Fruit fly (Drosophila melanogaster) whole organism, embryonic: ENCODE measurements around the gene trbd.

ENCODE experiments used
- Abd-B ChIP-seq: fragments of 200-800 bp; sonication (Bioruptor generic); optimal IDR thresholded peaks from 2 replicates; lab custom pipeline; 2018; ENCODE audit warnings: missing biosample characterization, mild to moderate bottlenecking, missing genetic modification characterization, moderate library complexity
- Atf6 ChIP-seq: fragments of 200-800 bp; sonication (Bioruptor generic); IDR thresholded peaks from 2 replicates; pipeline ENCODE4 v1.3.6; 2022; ENCODE audit warnings: missing biosample characterization, missing genetic modification characterization
- Bdp1 ChIP-seq: fragments of 200-800 bp; sonication (Bioruptor generic); optimal IDR thresholded peaks from 3 replicates; lab custom pipeline; 2016; ENCODE audit warnings: missing biosample characterization, missing genetic modification characterization
- CG1024 ChIP-seq: fragments of 200-800 bp; sonication (Bioruptor generic); IDR thresholded peaks from 2 replicates; pipeline ENCODE4 v1.3.6; 2022; ENCODE audit warnings: missing biosample characterization, missing genetic modification characterization
- CG10267 ChIP-seq: fragments of 200-800 bp; sonication (Bioruptor generic); optimal IDR thresholded peaks from 2 replicates; lab custom pipeline; 2018; ENCODE audit warnings: missing biosample characterization, mild to moderate bottlenecking, missing genetic modification characterization, moderate library complexity
- CG10431 ChIP-seq: fragments of 200-800 bp; sonication (Bioruptor generic); optimal IDR thresholded peaks from 3 replicates; lab custom pipeline; 2018; ENCODE audit warnings: missing biosample characterization, mild to moderate bottlenecking, missing genetic modification characterization
- CG10565 ChIP-seq: fragments of 200-800 bp; sonication (Bioruptor generic); optimal IDR thresholded peaks from 3 replicates; lab custom pipeline; 2016; ENCODE audit warnings: missing biosample characterization, mild to moderate bottlenecking, missing genetic modification characterization
- CG10979 ChIP-seq: fragments of 200-800 bp; sonication (Bioruptor generic); optimal IDR thresholded peaks from 2 replicates; lab custom pipeline; 2018; ENCODE audit warnings: missing biosample characterization, mild to moderate bottlenecking, missing genetic modification characterization, moderate library complexity
- CG12071 ChIP-seq: fragments of 200-800 bp; sonication (Bioruptor generic); optimal IDR thresholded peaks from 3 replicates; lab custom pipeline; 2018; ENCODE audit warnings: missing biosample characterization, mild to moderate bottlenecking, missing genetic modification characterization
- CG12104 ChIP-seq: fragments of 200-800 bp; sonication (Bioruptor generic); optimal IDR thresholded peaks from 3 replicates; lab custom pipeline; 2016; ENCODE audit warnings: missing biosample characterization, missing genetic modification characterization
- CG12299 ChIP-seq: fragments of 200-800 bp; sonication (Bioruptor generic); optimal IDR thresholded peaks from 2 replicates; lab custom pipeline; 2018; ENCODE audit warnings: missing biosample characterization, mild to moderate bottlenecking, missing genetic modification characterization
- CG15073 ChIP-seq: fragments of 200-800 bp; sonication (Bioruptor generic); optimal IDR thresholded peaks from 2 replicates; lab custom pipeline; 2016; ENCODE audit warnings: missing biosample characterization, missing genetic modification characterization
- CG15269 ChIP-seq: fragments of 200-800 bp; sonication (Bioruptor generic); optimal IDR thresholded peaks from 2 replicates; lab custom pipeline; 2018; ENCODE audit warnings: missing biosample characterization, mild to moderate bottlenecking, missing genetic modification characterization, moderate library complexity
- CG15696 ChIP-seq: fragments of 200-800 bp; sonication (Bioruptor generic); optimal IDR thresholded peaks from 2 replicates; lab custom pipeline; 2019; ENCODE audit warnings: missing biosample characterization, mild to moderate bottlenecking, missing genetic modification characterization, moderate library complexity
- CG16779 ChIP-seq: fragments of 200-800 bp; sonication (Bioruptor generic); IDR thresholded peaks from 2 replicates; pipeline ENCODE4 v1.3.6; 2022; ENCODE audit warnings: missing biosample characterization, missing genetic modification characterization
- CG2120 ChIP-seq: fragments of 200-800 bp; sonication (Bioruptor generic); optimal IDR thresholded peaks from 3 replicates; lab custom pipeline; 2016; ENCODE audit warnings: missing biosample characterization, missing genetic modification characterization
- CG2712 ChIP-seq: fragments of 200-800 bp; optimal IDR thresholded peaks from 3 replicates; lab custom pipeline; 2019; ENCODE audit warnings: missing biosample characterization, mild to moderate bottlenecking, missing genetic modification characterization, moderate library complexity
- CG43689 ChIP-seq: fragments of 200-800 bp; sonication (Bioruptor generic); IDR thresholded peaks from 2 replicates; pipeline ENCODE4 v1.3.6; 2022; ENCODE audit warnings: missing biosample characterization, missing genetic modification characterization
- CG6254 ChIP-seq: fragments of 200-800 bp; sonication (Bioruptor generic); optimal IDR thresholded peaks from 3 replicates; lab custom pipeline; 2017; ENCODE audit warnings: mild to moderate bottlenecking, missing biosample characterization, missing genetic modification reagents, missing genetic modification characterization
- CG7745 ChIP-seq: fragments of 200-800 bp; sonication (Bioruptor generic); optimal IDR thresholded peaks from 2 replicates; lab custom pipeline; 2018; ENCODE audit warnings: missing biosample characterization, mild to moderate bottlenecking, missing genetic modification characterization, moderate library complexity
- CG8765 ChIP-seq: fragments of 200-800 bp; sonication (Bioruptor generic); IDR thresholded peaks from 2 replicates; pipeline ENCODE4 v1.3.6; 2022; ENCODE audit warnings: missing biosample characterization, missing genetic modification characterization
- Chrac-16 ChIP-seq: fragments of 200-800 bp; sonication (Bioruptor generic); optimal IDR thresholded peaks from 3 replicates; lab custom pipeline; 2016; ENCODE audit warnings: missing biosample characterization, missing genetic modification characterization
- Dbx ChIP-seq: fragments of 200-800 bp; sonication (Bioruptor generic); IDR thresholded peaks from 3 replicates; pipeline ENCODE4 v1.3.6; 2022; ENCODE audit warnings: missing biosample characterization, missing genetic modification characterization
- Dip2 ChIP-seq: fragments of 200-800 bp; sonication (Bioruptor generic); IDR thresholded peaks from 2 replicates; pipeline ENCODE4 v1.3.6; 2022; ENCODE audit warnings: missing biosample characterization, missing genetic modification characterization
- HmgD ChIP-seq: fragments of 200-800 bp; sonication (Bioruptor generic); optimal IDR thresholded peaks from 3 replicates; lab custom pipeline; 2016; ENCODE audit warnings: missing biosample characterization, missing genetic modification characterization
- HmgZ ChIP-seq: fragments of 200-800 bp; sonication (Bioruptor generic); optimal IDR thresholded peaks from 2 replicates; lab custom pipeline; 2018; ENCODE audit warnings: missing biosample characterization, mild to moderate bottlenecking, missing genetic modification characterization
- Lpt ChIP-seq: fragments of >200 bp; optimal IDR thresholded peaks from 2 replicates; lab custom pipeline; 2018; ENCODE audit warnings: missing biosample characterization, missing genetic modification characterization
- NK7.1 ChIP-seq: fragments of 200-800 bp; sonication (Bioruptor generic); optimal IDR thresholded peaks from 3 replicates; lab custom pipeline; 2016; ENCODE audit warnings: missing biosample characterization, missing genetic modification characterization
- Oaz ChIP-seq: fragments of 200-800 bp; sonication (Bioruptor generic); IDR thresholded peaks from 2 replicates; pipeline ENCODE4 v1.3.6; 2022; ENCODE audit warnings: missing biosample characterization, missing genetic modification characterization
- Optix ChIP-seq: fragments of 200-800 bp; sonication (Bioruptor generic); IDR thresholded peaks from 3 replicates; pipeline ENCODE4 v1.3.6; 2022; ENCODE audit warnings: missing biosample characterization, missing genetic modification characterization
- Ravus ChIP-seq: fragments of 200-800 bp; sonication (Bioruptor generic); IDR thresholded peaks from 2 replicates; pipeline ENCODE4 v1.3.6; 2022; ENCODE audit warnings: missing biosample characterization, missing genetic modification characterization
- Usf ChIP-seq: fragments of 200-800 bp; sonication (Bioruptor generic); optimal IDR thresholded peaks from 2 replicates; lab custom pipeline; 2017; ENCODE audit warnings: missing genotype, missing biosample characterization, missing genetic modification characterization
- ab ChIP-seq: fragments of 200-800 bp; sonication (Bioruptor generic); optimal IDR thresholded peaks from 2 replicates; lab custom pipeline; 2016; ENCODE audit warnings: missing biosample characterization, missing genetic modification characterization
- ara ChIP-seq: fragments of 200-800 bp; sonication (Bioruptor generic); IDR thresholded peaks from 2 replicates; pipeline ENCODE4 v1.3.6; 2022; ENCODE audit warnings: missing biosample characterization, missing genetic modification characterization
- ash1 ChIP-seq: fragments of 200-800 bp; sonication (Bioruptor generic); optimal IDR thresholded peaks from 2 replicates; lab custom pipeline; 2018; ENCODE audit warnings: missing biosample characterization, mild to moderate bottlenecking, missing genetic modification characterization
- bigmax ChIP-seq: fragments of 200-800 bp; sonication (Bioruptor generic); optimal IDR thresholded peaks from 2 replicates; lab custom pipeline; 2018; ENCODE audit warnings: missing biosample characterization, mild to moderate bottlenecking, missing genetic modification characterization
- cg ChIP-seq: fragments of 200-800 bp; sonication (Bioruptor generic); optimal IDR thresholded peaks from 3 replicates; lab custom pipeline; 2019; ENCODE audit warnings: missing biosample characterization, mild to moderate bottlenecking, missing genetic modification characterization, moderate library complexity
- fd96Cb ChIP-seq: fragments of 200-800 bp; sonication (Bioruptor generic); optimal IDR thresholded peaks from 2 replicates; lab custom pipeline; 2018; ENCODE audit warnings: missing biosample characterization, mild to moderate bottlenecking, missing genetic modification characterization, moderate library complexity
- gcm2 ChIP-seq: fragments of 200-800 bp; sonication (Bioruptor generic); optimal IDR thresholded peaks from 2 replicates; lab custom pipeline; 2016; ENCODE audit warnings: missing biosample characterization, missing genetic modification characterization
- grn ChIP-seq: fragments of 200-800 bp; sonication (Bioruptor generic); optimal IDR thresholded peaks from 3 replicates; lab custom pipeline; 2017; ENCODE audit warnings: missing biosample characterization, missing genetic modification characterization
- gsb-n ChIP-seq: fragments of 200-800 bp; sonication (Bioruptor generic); optimal IDR thresholded peaks from 3 replicates; lab custom pipeline; 2018; ENCODE audit warnings: missing biosample characterization, mild to moderate bottlenecking, missing genetic modification characterization
- ind ChIP-seq: fragments of 200-800 bp; sonication (Bioruptor generic); optimal IDR thresholded peaks from 3 replicates; lab custom pipeline; 2016; ENCODE audit warnings: missing biosample characterization, missing genetic modification characterization
- insv ChIP-seq, 2 experiments: fragments of 200-800 bp; sonication (Bioruptor generic); optimal IDR thresholded peaks; 3 replicates each; lab custom pipeline; 2016 to 2018; ENCODE audit warnings: missing biosample characterization in 2 of 2, missing genetic modification characterization in 2 of 2
- klu ChIP-seq: fragments of 200-800 bp; sonication (Bioruptor generic); IDR thresholded peaks from 2 replicates; pipeline ENCODE4 v1.3.6; 2022; ENCODE audit warnings: missing biosample characterization, missing genetic modification characterization
- lola ChIP-seq, 3 experiments: fragments of >200 bp in 2 of 3; fragments of 200-800 bp in 1 of 3; sonication (Bioruptor generic) in 1 of 3; optimal IDR thresholded peaks; 2 replicates each; lab custom pipeline; 2017 to 2019; ENCODE audit warnings: missing biosample characterization in 3 of 3, missing genetic modification characterization in 3 of 3, mild to moderate bottlenecking in 1 of 3, moderate library complexity in 1 of 3
- nau ChIP-seq: fragments of 200-800 bp; sonication (Bioruptor generic); optimal IDR thresholded peaks from 3 replicates; lab custom pipeline; 2017; ENCODE audit warnings: missing biosample characterization, mild to moderate bottlenecking, missing genetic modification characterization, missing genetic modification reagents
- p53 ChIP-seq: fragments of 200-800 bp; sonication (Bioruptor generic); optimal IDR thresholded peaks from 2 replicates; lab custom pipeline; 2016; ENCODE audit warnings: missing biosample characterization, missing genetic modification characterization
- row ChIP-seq: fragments of 200-800 bp; sonication (Bioruptor generic); IDR thresholded peaks from 3 replicates; pipeline ENCODE4 v1.3.6; 2022; ENCODE audit warnings: missing biosample characterization, missing genetic modification characterization
- so ChIP-seq: fragments of 200-800 bp; sonication (Bioruptor generic); IDR thresholded peaks from 3 replicates; pipeline ENCODE4 v1.3.6; 2022; ENCODE audit warnings: missing biosample characterization, missing genetic modification characterization
- tna ChIP-seq: fragments of 200-800 bp; sonication (Bioruptor generic); IDR thresholded peaks from 2 replicates; pipeline ENCODE4 v1.3.6; 2022; ENCODE audit warnings: missing biosample characterization, missing genetic modification characterization; ENCODE audit not compliant: partially characterized antibody
- vnd ChIP-seq: fragments of 200-800 bp; sonication (Bioruptor generic); IDR thresholded peaks from 3 replicates; pipeline ENCODE4 v1.3.6; 2022; ENCODE audit warnings: missing biosample characterization, missing genetic modification characterization; ENCODE audit not compliant: partially characterized antibody
- wor ChIP-seq: fragments of 200-800 bp; sonication (Bioruptor generic); IDR thresholded peaks from 2 replicates; pipeline ENCODE4 v1.3.6; 2022; ENCODE audit warnings: missing biosample characterization, missing genetic modification characterization

The trbd gene

DNA sequence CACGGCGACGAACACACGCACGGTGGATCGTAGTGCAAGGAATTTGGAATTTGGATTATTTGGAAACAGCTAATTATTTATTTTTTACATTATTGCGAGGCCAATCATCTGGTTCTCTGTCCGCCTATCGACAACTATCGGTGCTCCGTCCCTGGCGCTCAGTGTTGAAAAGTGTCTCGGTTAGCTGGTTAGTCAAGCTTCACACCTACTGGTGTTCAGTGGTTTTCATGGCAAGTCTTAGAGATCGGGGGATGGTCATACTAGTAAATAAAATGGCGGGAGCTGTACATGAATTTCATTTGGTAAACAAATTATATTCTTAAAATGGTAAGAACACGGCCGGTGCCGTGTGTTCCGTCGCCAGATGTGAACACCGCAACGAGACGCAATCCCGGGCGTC lies at the start of gene trbd, which contains the start of gene dmt (continued):
- no peak for TF ChIP-seq grn (GFP tag; lab: Kevin White, UChicago)
- TF ChIP-seq bigmax (GFP tag; lab: Kevin White, UChicago) = peak; percentile 63
- no peak for TF ChIP-seq CG10565 (GFP tag; lab: Kevin White, UChicago)
- TF ChIP-seq CG1024 (GFP tag; lab: Robert Waterston, UW) = no peak
- no peak for TF ChIP-seq CG12104 (GFP tag; lab: Kevin White, UChicago)
- TF ChIP-seq tna = no peak
- TF ChIP-seq Atf6 (GFP tag; lab: Robert Waterston, UW) = no peak
- no peak for TF ChIP-seq ara
- no peak for TF ChIP-seq fd96Cb
- TF ChIP-seq Oaz (GFP tag; lab: Robert Waterston, UW) = no peak
- TF ChIP-seq CG10979 (tag; lab: Kevin White, UChicago) = peak; percentile 34
- peak; percentile 21 for TF ChIP-seq gcm2 (GFP tag; lab: Kevin White, UChicago)
- TF ChIP-seq CG43689 (GFP tag; lab: Robert Waterston, UW) = no peak
- TF ChIP-seq NK7.1 (GFP tag; lab: Kevin White, UChicago) = peak; percentile 38
- peak; percentile 78 for TF ChIP-seq p53 (GFP tag; lab: Kevin White, UChicago)
- TF ChIP-seq Abd-B (GFP tag; lab: Kevin White, UChicago) = no peak
- TF ChIP-seq CG15073 = no peak
- TF ChIP-seq nau (GFP tag; lab: Kevin White, UChicago) = no peak
- TF ChIP-seq klu (GFP tag; lab: Robert Waterston, UW) = no peak
- no peak for TF ChIP-seq Optix (GFP tag; lab: Robert Waterston, UW)
- TF ChIP-seq Ravus (GFP tag; lab: Robert Waterston, UW) = no peak
- TF ChIP-seq CG15696 = no peak
- no peak for TF ChIP-seq CG10431
- no peak for TF ChIP-seq CG2120 (GFP tag; lab: Kevin White, UChicago)
- no peak for TF ChIP-seq cg (GFP tag; lab: Kevin White, UChicago)
- TF ChIP-seq gsb-n = no peak
- TF ChIP-seq HmgD (GFP tag; lab: Kevin White, UChicago) = peak; percentile 90
- no peak for TF ChIP-seq CG15269
- no peak for TF ChIP-seq so
- TF ChIP-seq row (GFP tag; lab: Robert Waterston, UW) = no peak
- TF ChIP-seq Lpt (GFP tag; lab: Kevin White, UChicago) = no peak
- TF ChIP-seq CG7745 (tag; lab: Kevin White, UChicago) = no peak
- no peak for TF ChIP-seq lola (GFP tag; optimal IDR thresholded peaks at IDR 0.05; lab: Kevin White, UChicago)
- peak; percentile 55 for TF ChIP-seq Bdp1 (GFP tag; lab: Kevin White, UChicago)
- TF ChIP-seq ab = no peak
- TF ChIP-seq Dbx = no peak
- no peak for TF ChIP-seq ind
- no peak for TF ChIP-seq ash1 (GFP tag; lab: Kevin White, UChicago)
- TF ChIP-seq CG12071 (GFP tag; lab: Kevin White, UChicago) = no peak
- no peak for TF ChIP-seq wor (GFP tag; lab: Robert Waterston, UW)
- peak; percentile 98 for TF ChIP-seq CG10267 (tag; lab: Kevin White, UChicago)
- peak; percentile 88 for TF ChIP-seq HmgZ (tag; lab: Kevin White, UChicago)
- TF ChIP-seq CG16779 = no peak
- TF ChIP-seq CG6254 (GFP tag; lab: Kevin White, UChicago) = no peak
- no peak for TF ChIP-seq Dip2 (GFP tag; lab: Robert Waterston, UW)
- no peak for TF ChIP-seq CG2712
- no peak for TF ChIP-seq vnd (GFP tag; lab: Robert Waterston, UW)
- TF ChIP-seq CG8765 (GFP tag; lab: Robert Waterston, UW) = no peak
- TF ChIP-seq Usf = no peak
- TF ChIP-seq CG12299 = no peak
- peak in 1 of 2 experiments; percentile 73 for TF ChIP-seq insv (GFP tag; optimal IDR thresholded peaks at IDR 0.05; lab: Kevin White, UChicago)
- peak; percentile 24 for TF ChIP-seq Chrac-16 (GFP tag; lab: Kevin White, UChicago)
